Worm (Caenorhabditis elegans): Measurements from ENCODE around the gene aass-1.

- TF ChIP-seq lir-3 (tag; optimal IDR thresholded peaks at IDR 0.05; ENCODE audit: poor library complexity) (no peak), nhr-71 (tag; optimal IDR thresholded peaks at IDR 0.05) (peak; percentile 78), lin-35 (GFP tag; optimal IDR thresholded peaks at IDR 0.05) (peak in 1 of 2 experiments; percentile 76), unc-62 (GFP tag; optimal IDR thresholded peaks at IDR 0.05) (no peak), hpl-2 (GFP tag; optimal IDR thresholded peaks at IDR 0.05) (peak; percentile 2), egl-27 (tag; optimal IDR thresholded peaks at IDR 0.05) (no peak), nhr-11 (tag; optimal IDR thresholded peaks at IDR 0.05) (no peak), nhr-77 (tag; optimal IDR thresholded peaks at IDR 0.05) (no peak), nhr-85 (tag) (peak; percentile 94)
These were observed 2.6 kb downstream of the aass-1 start for ce11 chrIV:247494-247893.

Data from whole organism, L1 larva.